Fruit fly (Drosophila melanogaster) whole organism, embryonic: ENCODE results near the gene CG32195.

Source experiments
- Adf1 ChIP-seq: fragments of 200-800 bp; sonication (Bioruptor generic); IDR thresholded peaks from 2 replicates; pipeline ENCODE4 v1.3.6; 2022; ENCODE audit warnings: missing biosample characterization, missing genetic modification characterization
- B-H1 ChIP-seq: fragments of 200-800 bp; sonication (Bioruptor generic); IDR thresholded peaks from 3 replicates; pipeline ENCODE4 v1.3.6; 2022; ENCODE audit warnings: missing biosample characterization, missing genetic modification characterization
- BtbVII ChIP-seq: fragments of 200-800 bp; sonication (Bioruptor generic); optimal IDR thresholded peaks from 3 replicates; lab custom pipeline; 2017; ENCODE audit warnings: missing biosample characterization, mild to moderate bottlenecking, missing genetic modification characterization
- CG10462 ChIP-seq: fragments of 200-800 bp; sonication (Bioruptor generic); optimal IDR thresholded peaks from 2 replicates; lab custom pipeline; 2016; ENCODE audit warnings: missing biosample characterization, missing genetic modification characterization
- CG10959 ChIP-seq: fragments of 200-800 bp; sonication (Bioruptor generic); IDR thresholded peaks from 2 replicates; pipeline ENCODE4 v1.3.6; 2022; ENCODE audit warnings: missing biosample characterization, missing genetic modification characterization
- CG12104 ChIP-seq: fragments of 200-800 bp; sonication (Bioruptor generic); optimal IDR thresholded peaks from 3 replicates; lab custom pipeline; 2016; ENCODE audit warnings: missing biosample characterization, missing genetic modification characterization
- CG14014 ChIP-seq: fragments of 200-800 bp; sonication (Bioruptor generic); IDR thresholded peaks from 2 replicates; pipeline ENCODE4 v1.3.6; 2022; ENCODE audit warnings: missing biosample characterization, missing genetic modification characterization
- CG14860 ChIP-seq: fragments of 200-800 bp; sonication (Bioruptor generic); IDR thresholded peaks from 3 replicates; pipeline ENCODE4 v1.3.6; 2022; ENCODE audit warnings: missing biosample characterization, missing genetic modification characterization; ENCODE audit not compliant: partially characterized antibody
- CG15479 ChIP-seq: fragments of 200-800 bp; sonication (Bioruptor generic); optimal IDR thresholded peaks from 3 replicates; lab custom pipeline; 2019; ENCODE audit warnings: missing biosample characterization, mild to moderate bottlenecking, missing genetic modification characterization, moderate library complexity
- CG17359 ChIP-seq: fragments of 200-800 bp; sonication (Bioruptor generic); optimal IDR thresholded peaks from 3 replicates; lab custom pipeline; 2018; ENCODE audit warnings: missing biosample characterization, mild to moderate bottlenecking, missing genetic modification characterization, moderate library complexity
- CG32532 ChIP-seq: fragments of 200-800 bp; sonication (Bioruptor generic); IDR thresholded peaks from 2 replicates; pipeline ENCODE4 v1.3.6; 2022; ENCODE audit warnings: missing biosample characterization, missing genetic modification characterization
- CG32767 ChIP-seq: fragments of 200-800 bp; sonication (Bioruptor generic); IDR thresholded peaks from 2 replicates; pipeline ENCODE4 v1.3.6; 2022; ENCODE audit warnings: missing biosample characterization, missing genetic modification characterization
- CG34376 ChIP-seq: fragments of 200-800 bp; sonication (Bioruptor generic); optimal IDR thresholded peaks from 2 replicates; lab custom pipeline; 2018; ENCODE audit warnings: missing biosample characterization, mild to moderate bottlenecking, missing genetic modification characterization
- CG34422 ChIP-seq: fragments of 200-800 bp; sonication (Bioruptor generic); IDR thresholded peaks from 3 replicates; pipeline ENCODE4 v1.3.6; 2022; ENCODE audit warnings: missing biosample characterization, missing genetic modification characterization
- CG4730 ChIP-seq: fragments of 200-800 bp; sonication (Bioruptor generic); IDR thresholded peaks from 2 replicates; pipeline ENCODE4 v1.3.6; 2022; ENCODE audit warnings: missing biosample characterization, missing genetic modification characterization
- CG6791 ChIP-seq: fragments of 200-800 bp; sonication (Bioruptor generic); IDR thresholded peaks from 3 replicates; pipeline ENCODE4 v1.3.6; 2022; ENCODE audit warnings: missing biosample characterization, missing genetic modification characterization; ENCODE audit not compliant: partially characterized antibody
- CG8359 ChIP-seq: fragments of 200-800 bp; sonication (Bioruptor generic); optimal IDR thresholded peaks from 2 replicates; lab custom pipeline; 2017; ENCODE audit warnings: missing biosample characterization, mild to moderate bottlenecking, missing genetic modification characterization, borderline replicate concordance
- CG8765 ChIP-seq: fragments of 200-800 bp; sonication (Bioruptor generic); IDR thresholded peaks from 2 replicates; pipeline ENCODE4 v1.3.6; 2022; ENCODE audit warnings: missing biosample characterization, missing genetic modification characterization
- CG8924 ChIP-seq: fragments of 200-800 bp; optimal IDR thresholded peaks from 3 replicates; lab custom pipeline; 2019; ENCODE audit warnings: missing biosample characterization, mild to moderate bottlenecking, missing genetic modification characterization, moderate library complexity
- CG9932 ChIP-seq: fragments of 200-800 bp; sonication (Bioruptor generic); IDR thresholded peaks from 2 replicates; pipeline ENCODE4 v1.3.6; 2022; ENCODE audit warnings: missing biosample characterization, missing genetic modification characterization
- E2f1 ChIP-seq: fragments of 200-800 bp; sonication (Bioruptor generic); IDR thresholded peaks from 2 replicates; pipeline ENCODE4 v1.3.6; 2022; ENCODE audit warnings: missing biosample characterization, missing genetic modification characterization
- Ets97D ChIP-seq: fragments of 200-800 bp; sonication (Bioruptor generic); optimal IDR thresholded peaks from 3 replicates; lab custom pipeline; 2016; ENCODE audit warnings: missing biosample characterization, missing genetic modification characterization
- Hr39 ChIP-seq: fragments of >200 bp; optimal IDR thresholded peaks from 2 replicates; lab custom pipeline; 2017
- MESR4 ChIP-seq: fragments of 200-800 bp; sonication (Bioruptor generic); optimal IDR thresholded peaks from 2 replicates; lab custom pipeline; 2018; ENCODE audit warnings: missing biosample characterization, mild to moderate bottlenecking, missing genetic modification characterization, moderate library complexity
- Max ChIP-seq: fragments of 200-800 bp; sonication (Bioruptor generic); optimal IDR thresholded peaks from 2 replicates; lab custom pipeline; 2016; ENCODE audit warnings: missing biosample characterization, mild to moderate bottlenecking, missing genetic modification characterization
- Myb ChIP-seq: fragments of 200-800 bp; sonication (Bioruptor generic); optimal IDR thresholded peaks from 2 replicates; lab custom pipeline; 2016; ENCODE audit warnings: missing biosample characterization, missing genetic modification characterization
- Oaz ChIP-seq: fragments of 200-800 bp; sonication (Bioruptor generic); IDR thresholded peaks from 2 replicates; pipeline ENCODE4 v1.3.6; 2022; ENCODE audit warnings: missing biosample characterization, missing genetic modification characterization
- ap ChIP-seq: fragments of 200-800 bp; sonication (Bioruptor generic); IDR thresholded peaks from 2 replicates; pipeline ENCODE4 v1.3.6; 2022; ENCODE audit warnings: missing biosample characterization, missing genetic modification characterization
- bab2 ChIP-seq: fragments of 200-800 bp; sonication (Bioruptor generic); optimal IDR thresholded peaks from 2 replicates; lab custom pipeline; 2016; ENCODE audit warnings: missing biosample characterization, missing genetic modification characterization
- cato ChIP-seq: fragments of 200-800 bp; sonication (Bioruptor generic); optimal IDR thresholded peaks from 2 replicates; lab custom pipeline; 2016; ENCODE audit warnings: missing biosample characterization, missing genetic modification characterization, borderline replicate concordance
- cg ChIP-seq: fragments of 200-800 bp; sonication (Bioruptor generic); optimal IDR thresholded peaks from 3 replicates; lab custom pipeline; 2019; ENCODE audit warnings: missing biosample characterization, mild to moderate bottlenecking, missing genetic modification characterization, moderate library complexity
- dan ChIP-seq: fragments of 200-800 bp; sonication (Bioruptor generic); IDR thresholded peaks from 2 replicates; pipeline ENCODE4 v1.3.6; 2022; ENCODE audit warnings: missing biosample characterization, missing genetic modification characterization
- emc ChIP-seq: fragments of 200-800 bp; sonication (Bioruptor generic); optimal IDR thresholded peaks from 2 replicates; lab custom pipeline; 2016; ENCODE audit warnings: missing biosample characterization, missing genetic modification characterization
- ems ChIP-seq: fragments of 200-800 bp; sonication (Bioruptor generic); optimal IDR thresholded peaks from 3 replicates; lab custom pipeline; 2016; ENCODE audit warnings: missing biosample characterization, missing genetic modification characterization
- exex ChIP-seq: fragments of 200-800 bp; sonication (Bioruptor generic); optimal IDR thresholded peaks from 4 replicates; lab custom pipeline; 2018; ENCODE audit warnings: missing biosample characterization, mild to moderate bottlenecking, missing genetic modification characterization, moderate library complexity
- fu2 ChIP-seq: fragments of 200-800 bp; sonication (Bioruptor generic); optimal IDR thresholded peaks from 2 replicates; lab custom pipeline; 2016; ENCODE audit warnings: missing biosample characterization, missing genetic modification characterization
- her ChIP-seq: fragments of 200-800 bp; sonication (Bioruptor generic); optimal IDR thresholded peaks from 2 replicates; lab custom pipeline; 2016; ENCODE audit warnings: missing biosample characterization, missing genetic modification characterization
- knrl ChIP-seq: fragments of 200-800 bp; sonication (Bioruptor generic); IDR thresholded peaks from 3 replicates; pipeline ENCODE4 v1.3.6; 2022; ENCODE audit warnings: missing biosample characterization, missing genetic modification characterization; ENCODE audit not compliant: partially characterized antibody
- lab ChIP-seq: fragments of 200-800 bp; sonication (Bioruptor generic); optimal IDR thresholded peaks from 3 replicates; lab custom pipeline; 2017; ENCODE audit warnings: missing biosample characterization, missing genetic modification characterization, mild to moderate bottlenecking, moderate library complexity, missing genetic modification reagents
- nau ChIP-seq: fragments of 200-800 bp; sonication (Bioruptor generic); optimal IDR thresholded peaks from 3 replicates; lab custom pipeline; 2017; ENCODE audit warnings: missing biosample characterization, mild to moderate bottlenecking, missing genetic modification characterization, missing genetic modification reagents
- run ChIP-seq: fragments of 200-800 bp; sonication (Bioruptor generic); optimal IDR thresholded peaks from 3 replicates; lab custom pipeline; 2018; ENCODE audit warnings: missing biosample characterization, mild to moderate bottlenecking, missing genetic modification characterization
- salm ChIP-seq: fragments of 200-800 bp; sonication (Bioruptor generic); optimal IDR thresholded peaks from 2 replicates; lab custom pipeline; 2018; ENCODE audit warnings: missing biosample characterization, mild to moderate bottlenecking, missing genetic modification characterization
- sc ChIP-seq, 3 experiments: fragments of >200 bp in 2 of 3; fragments of 200-800 bp in 1 of 3; sonication (Bioruptor generic) in 1 of 3; optimal IDR thresholded peaks; 2 replicates in 2 of 3; 3 replicates in 1 of 3; lab custom pipeline; 2017; ENCODE audit warnings: mild to moderate bottlenecking in 1 of 3, missing biosample characterization in 1 of 3, missing genetic modification characterization in 1 of 3, missing genetic modification reagents in 1 of 3
- schlank ChIP-seq: fragments of 200-800 bp; sonication (Bioruptor generic); optimal IDR thresholded peaks from 2 replicates; lab custom pipeline; 2018; ENCODE audit warnings: missing biosample characterization, mild to moderate bottlenecking, missing genetic modification characterization
- shn ChIP-seq: fragments of 200-800 bp; sonication (Bioruptor generic); optimal IDR thresholded peaks from 3 replicates; lab custom pipeline; 2016; ENCODE audit warnings: missing biosample characterization, missing genetic modification characterization
- sim ChIP-seq: fragments of 200-800 bp; sonication (Bioruptor generic); IDR thresholded peaks from 2 replicates; pipeline ENCODE4 v1.3.6; 2022; ENCODE audit warnings: missing biosample characterization, missing genetic modification characterization
- slp2 ChIP-seq: fragments of 200-800 bp; sonication (Bioruptor generic); optimal IDR thresholded peaks from 2 replicates; lab custom pipeline; 2016; ENCODE audit warnings: missing biosample characterization, missing genetic modification characterization
- trh ChIP-seq: fragments of 200-800 bp; sonication (Bioruptor generic); optimal IDR thresholded peaks from 2 replicates; lab custom pipeline; 2016; ENCODE audit warnings: missing biosample characterization, missing genetic modification characterization
- unc-4 ChIP-seq: fragments of 200-800 bp; sonication (Bioruptor generic); IDR thresholded peaks from 2 replicates; pipeline ENCODE4 v1.3.6; 2022; ENCODE audit warnings: missing biosample characterization, missing genetic modification characterization; ENCODE audit not compliant: partially characterized antibody
- zen ChIP-seq: fragments of 200-800 bp; sonication (Bioruptor generic); optimal IDR thresholded peaks from 3 replicates; lab custom pipeline; 2018; ENCODE audit warnings: missing biosample characterization, mild to moderate bottlenecking, missing genetic modification characterization, moderate library complexity

The CG32195 gene

DNA sequence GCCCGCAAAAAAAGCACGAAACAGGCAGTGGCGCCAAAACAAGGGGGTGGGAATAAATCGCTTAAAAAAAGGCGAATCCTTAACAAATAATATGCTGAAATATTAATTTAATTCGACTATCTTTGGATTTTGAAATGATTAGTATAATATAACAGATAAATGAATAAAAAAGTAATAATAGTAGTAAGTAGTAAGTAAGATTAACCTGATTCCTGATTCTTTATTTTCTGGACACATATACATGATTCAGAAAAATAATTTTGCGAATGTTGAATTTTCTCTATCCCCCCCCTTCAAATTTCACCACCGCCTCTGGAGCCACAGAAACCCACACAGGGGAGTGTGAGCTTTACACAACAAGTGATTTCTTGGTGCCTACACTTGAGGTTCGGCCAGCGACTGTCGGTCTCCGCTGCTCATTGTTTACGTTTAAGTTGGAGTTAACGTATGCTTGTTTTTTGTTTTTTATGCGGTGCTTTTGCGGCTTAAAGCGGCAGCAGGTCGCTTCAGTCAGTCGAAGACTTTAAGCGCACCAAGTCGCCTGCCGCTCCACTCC lies 35.7 kb downstream of the CG32195 start, which contains the start of gene CG7330 (continued):
- TF ChIP-seq Oaz (GFP tag; lab: Robert Waterston, UW) (peak; percentile 80), her (no peak), trh (GFP tag; lab: Kevin White, UChicago) (peak; percentile 69), ems (GFP tag; lab: Kevin White, UChicago) (peak; percentile 60), lab (GFP tag; lab: Kevin White, UChicago) (peak; percentile 95), cato (GFP tag; lab: Kevin White, UChicago) (peak; percentile 88), CG32767 (GFP tag; lab: Robert Waterston, UW) (peak; percentile 90), CG8765 (GFP tag; lab: Robert Waterston, UW) (no peak), E2f1 (peak; percentile 78), schlank (peak; percentile 60), sc (optimal IDR thresholded peaks at IDR 0.05; lab: Kevin White, UChicago) (no peak), sc (GFP tag; optimal IDR thresholded peaks at IDR 0.05; lab: Kevin White, UChicago) (peak; percentile 79), CG8359 (GFP tag; lab: Kevin White, UChicago) (peak; percentile 60), salm (tag; lab: Kevin White, UChicago) (peak; percentile 93), CG34376 (GFP tag; lab: Kevin White, UChicago) (peak; percentile 83), nau (GFP tag; lab: Kevin White, UChicago) (peak; percentile 92), Adf1 (GFP tag; lab: Robert Waterston, UW) (peak; percentile 56), BtbVII (GFP tag; lab: Kevin White, UChicago) (peak; percentile 91), ap (peak; percentile 72), Hr39 (lab: Kevin White, UChicago) (no peak), fu2 (GFP tag; lab: Kevin White, UChicago) (peak; percentile 42), zen (tag; lab: Kevin White, UChicago) (peak; percentile 69), CG34422 (GFP tag; lab: Robert Waterston, UW) (peak; percentile 84), unc-4 (GFP tag; lab: Robert Waterston, UW) (no peak), knrl (no peak), Ets97D (GFP tag; lab: Kevin White, UChicago) (no peak), CG4730 (GFP tag; lab: Robert Waterston, UW) (peak; percentile 85), sim (GFP tag; lab: Robert Waterston, UW) (0 out of 2 replicates have a peak, but pooled peaks have one; percentile 40), Max (peak; percentile 77), exex (tag; lab: Kevin White, UChicago) (peak; percentile 71), bab2 (GFP tag; lab: Kevin White, UChicago) (peak; percentile 18), cg (GFP tag; lab: Kevin White, UChicago) (no peak), CG15479 (no peak), emc (no peak), shn (peak; percentile 24), run (tag; lab: Kevin White, UChicago) (peak; percentile 95), dan (GFP tag; lab: Robert Waterston, UW) (no peak), CG6791 (no peak), slp2 (GFP tag; lab: Kevin White, UChicago) (peak; percentile 14), CG14860 (GFP tag; lab: Robert Waterston, UW) (no peak), CG9932 (GFP tag; lab: Robert Waterston, UW) (peak; percentile 81), CG14014 (GFP tag; lab: Robert Waterston, UW) (peak; percentile 88; the same call in 1 of the 2 replicates), CG32532 (GFP tag; lab: Robert Waterston, UW) (peak; percentile 80), Myb (GFP tag; lab: Kevin White, UChicago) (no peak), B-H1 (GFP tag; lab: Robert Waterston, UW) (peak; percentile 83; the same call in 2 of the 3 replicates), CG10959 (no peak), MESR4 (no peak), CG12104 (GFP tag; lab: Kevin White, UChicago) (peak; percentile 86), CG17359 (tag; lab: Kevin White, UChicago) (peak; percentile 95), CG10462 (GFP tag; lab: Kevin White, UChicago) (peak; percentile 81), CG8924 (tag; lab: Kevin White, UChicago) (peak; percentile 97)
